Worm (Caenorhabditis elegans): ENCODE results near the gene K09C6.8.

DNA sequence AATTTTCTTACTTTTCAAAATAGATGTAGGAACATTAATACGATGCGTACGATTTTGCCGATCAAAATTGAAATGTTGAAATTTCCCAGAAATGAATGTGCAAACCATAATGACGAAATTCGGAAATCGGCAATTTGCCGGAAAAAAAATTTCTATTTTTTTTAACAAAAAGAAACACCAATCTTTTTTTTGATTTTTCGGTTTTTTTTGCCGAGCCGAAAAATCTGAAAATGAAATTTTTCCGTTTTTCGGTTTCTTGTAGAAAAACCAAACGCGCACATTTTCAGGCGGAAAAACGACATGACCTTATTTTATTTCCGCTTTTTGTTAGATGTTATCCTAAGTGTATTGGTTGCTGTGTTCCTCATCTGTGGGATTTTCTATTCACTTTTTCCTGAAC lies 4.5 kb upstream of the K09C6.8 start, which contains the start of gene srbc-13:
- no peak for TF ChIP-seq skn-1 (tag; optimal IDR thresholded peaks at IDR 0.05)
- no peak for TF ChIP-seq ZK546.5 (tag; optimal IDR thresholded peaks at IDR 0.05)
- no peak for TF ChIP-seq lin-39 (tag; optimal IDR thresholded peaks at IDR 0.05)
- no peak for TF ChIP-seq ceh-82 (tag; optimal IDR thresholded peaks at IDR 0.05)
